Fruit fly (Drosophila melanogaster): Measurements from ENCODE around the gene CG43082.

- TF ChIP-seq foxo (GFP tag; optimal IDR thresholded peaks at IDR 0.05): peak in 1 of 2 experiments; percentile 82
- peak; percentile 43 for TF ChIP-seq br (GFP tag; optimal IDR thresholded peaks at IDR 0.05)
- peak; percentile 80 for TF ChIP-seq psq (GFP tag; optimal IDR thresholded peaks at IDR 0.05)
- TF ChIP-seq GATAd (GFP tag; optimal IDR thresholded peaks at IDR 0.05): no peak
- peak; percentile 72 for TF ChIP-seq h (GFP tag; optimal IDR thresholded peaks at IDR 0.05)
- no peak for TF ChIP-seq lola (GFP tag; optimal IDR thresholded peaks at IDR 0.05)
- TF ChIP-seq pan (optimal IDR thresholded peaks at IDR 0.05): no peak
- no peak for TF ChIP-seq Abd-B (GFP tag; optimal IDR thresholded peaks at IDR 0.05)
These were observed 38.8 kb downstream of the CG43082 start for dm6 chr3L:15700338-15700966.

All from whole organism, wandering third instar larva.